Fruit fly (Drosophila melanogaster): ENCODE measurements around the gene CG14355.

Gene CG14355

DNA sequence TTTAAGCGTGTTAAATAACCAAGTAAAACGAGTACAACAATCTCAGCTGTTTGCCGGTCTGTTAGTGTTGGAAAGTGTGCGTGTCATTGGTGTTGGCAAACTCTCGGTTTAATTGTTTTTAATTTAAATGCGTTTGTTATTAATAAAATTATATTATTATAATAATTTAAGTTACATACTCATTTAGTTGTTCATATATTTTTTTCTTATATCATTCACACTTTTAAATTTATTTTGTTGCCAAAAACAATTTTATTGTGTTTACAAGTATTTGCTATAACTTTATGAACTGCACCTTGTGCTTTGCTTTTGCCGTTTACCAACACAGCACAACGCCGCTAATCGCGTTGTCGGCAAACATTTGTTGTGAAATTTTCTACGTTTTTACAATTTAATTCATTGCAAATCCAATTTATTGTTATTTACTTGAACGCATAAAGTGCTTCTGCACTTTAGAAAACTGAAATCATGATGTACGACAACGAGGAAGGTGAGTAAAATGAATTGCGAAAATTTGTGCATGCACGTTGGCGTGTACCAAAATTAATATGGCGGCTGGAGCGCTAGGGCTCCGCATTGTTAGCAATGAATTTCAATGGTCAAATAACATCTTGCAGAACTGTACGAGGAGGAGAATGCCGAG, 26.1 kb downstream of the CG14355 start, which contains the start of the genes 140up and Polr2B (continued):
- TF ChIP-seq maf-S (GFP tag; optimal IDR thresholded peaks at IDR 0.05) (peak; percentile 75), Asciz (GFP tag; optimal IDR thresholded peaks at IDR 0.05) (peak; percentile 83), HLH54F (GFP tag; optimal IDR thresholded peaks at IDR 0.05) (peak; percentile 83), Tbp (GFP tag; optimal IDR thresholded peaks at IDR 0.05) (no peak), sens-2 (GFP tag; IDR thresholded peaks at IDR 0.05) (0 out of 2 replicates have a peak, but pooled peaks have one; percentile 36), aop (GFP tag; IDR thresholded peaks at IDR 0.05) (no peak), Bgb (GFP tag; IDR thresholded peaks at IDR 0.05; ENCODE audit: partially characterized antibody) (no peak), CG10209 (GFP tag; optimal IDR thresholded peaks at IDR 0.05) (peak; percentile 95), az2 (GFP tag; optimal IDR thresholded peaks at IDR 0.05) (peak; percentile 95), Pdp1 (GFP tag; optimal IDR thresholded peaks at IDR 0.05) (peak; percentile 62 to 86), CG9727 (GFP tag; optimal IDR thresholded peaks at IDR 0.05) (peak; percentile 93), Fer3 (tag; optimal IDR thresholded peaks at IDR 0.05) (peak; percentile 94), BEAF-32 (GFP tag; optimal IDR thresholded peaks at IDR 0.05) (peak; percentile 27), CG12071 (GFP tag; optimal IDR thresholded peaks at IDR 0.05) (no peak), pum (GFP tag; optimal IDR thresholded peaks at IDR 0.05) (peak; percentile 83), run (tag; optimal IDR thresholded peaks at IDR 0.05) (peak; percentile 63), lab (GFP tag; optimal IDR thresholded peaks at IDR 0.05) (peak; percentile 95), CG9932 (GFP tag; IDR thresholded peaks at IDR 0.05) (peak; percentile 97), CG13894 (tag; optimal IDR thresholded peaks at IDR 0.05) (peak; percentile 86), CG9797 (GFP tag; optimal IDR thresholded peaks at IDR 0.05) (peak; percentile 9), CG12942 (GFP tag; optimal IDR thresholded peaks at IDR 0.05) (peak; percentile 94), CG17829 (tag; optimal IDR thresholded peaks at IDR 0.05) (peak; percentile 96), Dip3 (GFP tag; optimal IDR thresholded peaks at IDR 0.05) (peak; percentile 83), bcd (GFP tag; optimal IDR thresholded peaks at IDR 0.05) (peak; percentile 93), Med (GFP tag) (peak; percentile 96), Gsc (GFP tag; IDR thresholded peaks at IDR 0.05) (peak; percentile 53; the same call in 1 of the 2 replicates), CG8290 (GFP tag; optimal IDR thresholded peaks at IDR 0.05) (peak; percentile 87), CG8290 (tag; optimal IDR thresholded peaks at IDR 0.05) (peak in 1 of 2 experiments; percentile 68), CG14014 (GFP tag; IDR thresholded peaks at IDR 0.05) (peak; percentile 88), sob (GFP tag; IDR thresholded peaks at IDR 0.05) (peak; percentile 98), lmd (GFP tag; IDR thresholded peaks at IDR 0.05) (peak; percentile 95), CG6765 (GFP tag; optimal IDR thresholded peaks at IDR 0.05) (peak; percentile 83), Vsx1 (GFP tag; optimal IDR thresholded peaks at IDR 0.05) (no peak), CG18011 (GFP tag; optimal IDR thresholded peaks at IDR 0.05) (peak; percentile 83), Rx (GFP tag; IDR thresholded peaks at IDR 0.05) (peak; percentile 82), bab2 (GFP tag; optimal IDR thresholded peaks at IDR 0.05) (peak; percentile 79), ken (GFP tag; IDR thresholded peaks at IDR 0.05) (peak; percentile 92; the same call in 2 of the 3 replicates), CG13424 (tag; optimal IDR thresholded peaks at IDR 0.05) (peak; percentile 95), CG7556 (GFP tag; optimal IDR thresholded peaks at IDR 0.05) (peak; percentile 92), CG11504 (tag; optimal IDR thresholded peaks at IDR 0.05) (peak; percentile 92), CG12104 (GFP tag; optimal IDR thresholded peaks at IDR 0.05) (peak; percentile 93), Dfd (GFP tag; optimal IDR thresholded peaks at IDR 0.05) (no peak), ab (GFP tag; optimal IDR thresholded peaks at IDR 0.05) (peak; percentile 62), wek (GFP tag; optimal IDR thresholded peaks at IDR 0.05) (no peak), CG10267 (tag; optimal IDR thresholded peaks at IDR 0.05) (peak; percentile 100), Taf1 (GFP tag; IDR thresholded peaks at IDR 0.05) (peak; percentile 87), cwo (GFP tag; optimal IDR thresholded peaks at IDR 0.05) (peak; percentile 83), Lpt (GFP tag; optimal IDR thresholded peaks at IDR 0.05) (no peak), ci (GFP tag; IDR thresholded peaks at IDR 0.05) (peak; percentile 84), Lhr (GFP tag; optimal IDR thresholded peaks at IDR 0.05) (peak; percentile 60)

Measured in whole organism, embryonic.